Fruit fly (Drosophila melanogaster) whole organism, prepupa: ENCODE measurements around the gene CAH5.

ENCODE experiments used
- CG6792 ChIP-seq: fragments of 200-800 bp; sonication (Bioruptor generic); optimal IDR thresholded peaks from 3 replicates; lab custom pipeline; 2016; ENCODE audit warnings: missing biosample characterization, missing genetic modification characterization
- Eip93F ChIP-seq: fragments of 200-800 bp; sonication (Bioruptor generic); optimal IDR thresholded peaks from 2 replicates; lab custom pipeline; 2016; ENCODE audit warnings: missing biosample characterization, mild to moderate bottlenecking, missing genetic modification characterization
- Gug ChIP-seq: fragments of 200-800 bp; sonication (Bioruptor generic); IDR thresholded peaks from 2 replicates; pipeline ENCODE4 v1.3.6; 2022; ENCODE audit warnings: missing biosample characterization, missing genetic modification characterization
- OdsH ChIP-seq: fragments of 200-800 bp; sonication (Bioruptor generic); optimal IDR thresholded peaks from 3 replicates; lab custom pipeline; 2016; ENCODE audit warnings: missing biosample characterization, missing genetic modification characterization
- Sox14 ChIP-seq: fragments of 200-800 bp; sonication (Bioruptor generic); optimal IDR thresholded peaks from 3 replicates; lab custom pipeline; 2016; ENCODE audit warnings: missing biosample characterization, missing genetic modification characterization
- achi ChIP-seq: fragments of 200-800 bp; sonication (Bioruptor generic); optimal IDR thresholded peaks from 3 replicates; lab custom pipeline; 2016; ENCODE audit warnings: missing biosample characterization, missing genetic modification characterization
- cyc ChIP-seq: fragments of 200-800 bp; sonication (Bioruptor generic); optimal IDR thresholded peaks from 3 replicates; lab custom pipeline; 2016; ENCODE audit warnings: missing biosample characterization, missing genetic modification characterization
- esn ChIP-seq: fragments of 200-800 bp; sonication (Bioruptor generic); optimal IDR thresholded peaks from 2 replicates; lab custom pipeline; 2016; ENCODE audit warnings: missing biosample characterization, mild to moderate bottlenecking, missing genetic modification characterization, moderate library complexity
- fd85E ChIP-seq: fragments of 200-800 bp; sonication (Bioruptor generic); optimal IDR thresholded peaks from 3 replicates; lab custom pipeline; 2016; ENCODE audit warnings: missing biosample characterization, missing genetic modification characterization

dm6 chr3R:31290195-31290594 is 27.8 kb downstream of the CAH5 start:
- TF ChIP-seq Gug (GFP tag; lab: Robert Waterston, UW), result no peak
- TF ChIP-seq esn (GFP tag; lab: Kevin White, UChicago), result no peak
- TF ChIP-seq cyc (GFP tag; lab: Kevin White, UChicago), result no peak
- TF ChIP-seq Sox14, result peak; percentile 18
- no peak for TF ChIP-seq CG6792 (GFP tag; lab: Kevin White, UChicago)
- no peak for TF ChIP-seq Eip93F (GFP tag; lab: Kevin White, UChicago)
- no peak for TF ChIP-seq fd85E (GFP tag; lab: Kevin White, UChicago)
- TF ChIP-seq OdsH (GFP tag; lab: Kevin White, UChicago), result no peak
- no peak for TF ChIP-seq achi
